Fruit fly (Drosophila melanogaster) whole organism, embryonic: ENCODE results near the gene CG43135.

ENCODE experiments used
- Atf6 ChIP-seq: fragments of 200-800 bp; sonication (Bioruptor generic); IDR thresholded peaks from 2 replicates; pipeline ENCODE4 v1.3.6; 2022; ENCODE audit warnings: missing biosample characterization, missing genetic modification characterization
- Bdp1 ChIP-seq: fragments of 200-800 bp; sonication (Bioruptor generic); optimal IDR thresholded peaks from 3 replicates; lab custom pipeline; 2016; ENCODE audit warnings: missing biosample characterization, missing genetic modification characterization
- Blimp-1 ChIP-seq: fragments of 200-800 bp; sonication (Bioruptor generic); optimal IDR thresholded peaks from 3 replicates; lab custom pipeline; 2018; ENCODE audit warnings: missing biosample characterization, missing genetic modification characterization, mild to moderate bottlenecking, moderate library complexity, missing genetic modification reagents
- C15 ChIP-seq: fragments of 200-800 bp; sonication (Bioruptor generic); IDR thresholded peaks from 3 replicates; pipeline ENCODE4 v1.3.6; 2022; ENCODE audit warnings: missing biosample characterization, missing genetic modification characterization
- CG10366 ChIP-seq: fragments of 200-800 bp; sonication (Bioruptor generic); IDR thresholded peaks from 2 replicates; pipeline ENCODE4 v1.3.6; 2022; ENCODE audit warnings: missing biosample characterization, missing genetic modification characterization
- CG10462 ChIP-seq: fragments of 200-800 bp; sonication (Bioruptor generic); optimal IDR thresholded peaks from 2 replicates; lab custom pipeline; 2016; ENCODE audit warnings: missing biosample characterization, missing genetic modification characterization
- CG11695 ChIP-seq: fragments of 200-800 bp; sonication (Bioruptor generic); IDR thresholded peaks from 3 replicates; pipeline ENCODE4 v1.3.6; 2022; ENCODE audit warnings: missing biosample characterization, missing genetic modification characterization
- CG13123 ChIP-seq: fragments of 200-800 bp; sonication (Bioruptor generic); optimal IDR thresholded peaks from 2 replicates; lab custom pipeline; 2016; ENCODE audit warnings: missing biosample characterization, missing genetic modification characterization
- CG15696 ChIP-seq: fragments of 200-800 bp; sonication (Bioruptor generic); optimal IDR thresholded peaks from 2 replicates; lab custom pipeline; 2019; ENCODE audit warnings: missing biosample characterization, mild to moderate bottlenecking, missing genetic modification characterization, moderate library complexity
- CG17802 ChIP-seq: fragments of 200-800 bp; sonication (Bioruptor generic); optimal IDR thresholded peaks from 2 replicates; lab custom pipeline; 2018; ENCODE audit warnings: missing biosample characterization, mild to moderate bottlenecking, missing genetic modification characterization, moderate library complexity
- CG18262 ChIP-seq: fragments of 200-800 bp; optimal IDR thresholded peaks from 3 replicates; lab custom pipeline; 2019; ENCODE audit warnings: missing biosample characterization, mild to moderate bottlenecking, missing genetic modification characterization, moderate library complexity
- CG2199 ChIP-seq: fragments of 200-800 bp; sonication (Bioruptor generic); IDR thresholded peaks from 3 replicates; pipeline ENCODE4 v1.3.6; 2022; ENCODE audit warnings: missing biosample characterization, missing genetic modification characterization
- CG32532 ChIP-seq: fragments of 200-800 bp; sonication (Bioruptor generic); IDR thresholded peaks from 2 replicates; pipeline ENCODE4 v1.3.6; 2022; ENCODE audit warnings: missing biosample characterization, missing genetic modification characterization
- CG43689 ChIP-seq: fragments of 200-800 bp; sonication (Bioruptor generic); IDR thresholded peaks from 2 replicates; pipeline ENCODE4 v1.3.6; 2022; ENCODE audit warnings: missing biosample characterization, missing genetic modification characterization
- CG4404 ChIP-seq: fragments of 200-800 bp; sonication (Bioruptor generic); IDR thresholded peaks from 2 replicates; pipeline ENCODE4 v1.3.6; 2022; ENCODE audit warnings: missing biosample characterization, missing genetic modification characterization
- CG4424 ChIP-seq: fragments of 200-800 bp; sonication (Bioruptor generic); optimal IDR thresholded peaks from 3 replicates; lab custom pipeline; 2016; ENCODE audit warnings: missing biosample characterization, missing genetic modification characterization
- CG9797 ChIP-seq: fragments of 200-800 bp; sonication (Bioruptor generic); optimal IDR thresholded peaks from 3 replicates; lab custom pipeline; 2018; ENCODE audit warnings: missing biosample characterization, mild to moderate bottlenecking, missing genetic modification characterization
- Dek ChIP-seq: fragments of 200-800 bp; sonication (Bioruptor generic); optimal IDR thresholded peaks from 3 replicates; lab custom pipeline; 2019; ENCODE audit warnings: missing biosample characterization, mild to moderate bottlenecking, missing genetic modification characterization, moderate library complexity
- Dp ChIP-seq: fragments of 200-800 bp; sonication (Bioruptor generic); optimal IDR thresholded peaks from 2 replicates; lab custom pipeline; 2018; ENCODE audit warnings: missing biosample characterization, mild to moderate bottlenecking, missing genetic modification characterization, moderate library complexity
- Drgx ChIP-seq: fragments of 200-800 bp; sonication (Bioruptor generic); IDR thresholded peaks from 2 replicates; pipeline ENCODE4 v1.3.6; 2022; ENCODE audit warnings: missing biosample characterization, missing genetic modification characterization
- Gug ChIP-seq: fragments of 200-800 bp; sonication (Bioruptor generic); IDR thresholded peaks from 4 replicates; pipeline ENCODE4 v1.3.6; 2022; ENCODE audit warnings: missing biosample characterization, missing genetic modification characterization
- HLH4C ChIP-seq: fragments of 200-800 bp; sonication (Bioruptor generic); IDR thresholded peaks from 3 replicates; pipeline ENCODE4 v1.3.6; 2022; ENCODE audit warnings: missing biosample characterization, missing genetic modification characterization; ENCODE audit not compliant: partially characterized antibody
- HmgD ChIP-seq: fragments of 200-800 bp; sonication (Bioruptor generic); optimal IDR thresholded peaks from 3 replicates; lab custom pipeline; 2016; ENCODE audit warnings: missing biosample characterization, missing genetic modification characterization
- Hr39 ChIP-seq: fragments of >200 bp; optimal IDR thresholded peaks from 2 replicates; lab custom pipeline; 2017
- Hr78 ChIP-seq, 2 experiments: fragments of 200-800 bp in 1 of 2; fragments of >200 bp in 1 of 2; sonication (Bioruptor generic) in 1 of 2; optimal IDR thresholded peaks; 2 replicates each; lab custom pipeline; 2017 to 2019; ENCODE audit warnings: missing biosample characterization in 2 of 2, missing genetic modification characterization in 2 of 2, mild to moderate bottlenecking in 1 of 2, moderate library complexity in 1 of 2
- Mad ChIP-seq: fragments of 200-800 bp; sonication (Bioruptor generic); optimal IDR thresholded peaks from 2 replicates; lab custom pipeline; 2016; ENCODE audit warnings: missing biosample characterization, missing genetic modification characterization
- NC2β ChIP-seq: fragments of 200-800 bp; sonication (Bioruptor generic); optimal IDR thresholded peaks from 2 replicates; lab custom pipeline; 2016; ENCODE audit warnings: missing biosample characterization, missing genetic modification characterization
- Nf-YA ChIP-seq: fragments of 200-800 bp; sonication (Bioruptor generic); IDR thresholded peaks from 2 replicates; pipeline ENCODE4 v1.3.6; 2022; ENCODE audit warnings: missing biosample characterization, missing genetic modification characterization
- Pdp1 ChIP-seq, 2 experiments: fragments of 200-800 bp; sonication (Bioruptor generic); optimal IDR thresholded peaks; 3 replicates each; lab custom pipeline; 2016; ENCODE audit warnings: missing biosample characterization in 2 of 2, missing genetic modification characterization in 2 of 2, mild to moderate bottlenecking in 1 of 2, moderate library complexity in 1 of 2
- Rfx ChIP-seq: fragments of 200-800 bp; sonication (Bioruptor generic); IDR thresholded peaks from 2 replicates; pipeline ENCODE4 v1.3.6; 2022; ENCODE audit warnings: missing biosample characterization, missing genetic modification characterization
- Side ChIP-seq: fragments of 200-800 bp; sonication (Bioruptor generic); optimal IDR thresholded peaks from 2 replicates; lab custom pipeline; 2016; ENCODE audit warnings: missing biosample characterization, missing genetic modification characterization
- ara ChIP-seq: fragments of 200-800 bp; sonication (Bioruptor generic); IDR thresholded peaks from 2 replicates; pipeline ENCODE4 v1.3.6; 2022; ENCODE audit warnings: missing biosample characterization, missing genetic modification characterization
- ase ChIP-seq: fragments of 200-800 bp; sonication (Bioruptor generic); IDR thresholded peaks from 3 replicates; pipeline ENCODE4 v1.3.6; 2022; ENCODE audit warnings: missing biosample characterization, missing genetic modification characterization
- bigmax ChIP-seq: fragments of 200-800 bp; sonication (Bioruptor generic); optimal IDR thresholded peaks from 2 replicates; lab custom pipeline; 2018; ENCODE audit warnings: missing biosample characterization, mild to moderate bottlenecking, missing genetic modification characterization
- cg ChIP-seq: fragments of 200-800 bp; sonication (Bioruptor generic); optimal IDR thresholded peaks from 3 replicates; lab custom pipeline; 2019; ENCODE audit warnings: missing biosample characterization, mild to moderate bottlenecking, missing genetic modification characterization, moderate library complexity
- ems ChIP-seq: fragments of 200-800 bp; sonication (Bioruptor generic); optimal IDR thresholded peaks from 3 replicates; lab custom pipeline; 2016; ENCODE audit warnings: missing biosample characterization, missing genetic modification characterization
- exex ChIP-seq: fragments of 200-800 bp; sonication (Bioruptor generic); optimal IDR thresholded peaks from 4 replicates; lab custom pipeline; 2018; ENCODE audit warnings: missing biosample characterization, mild to moderate bottlenecking, missing genetic modification characterization, moderate library complexity
- gfzf ChIP-seq: fragments of 200-800 bp; sonication (Bioruptor generic); optimal IDR thresholded peaks from 2 replicates; lab custom pipeline; 2016; ENCODE audit warnings: missing biosample characterization, mild to moderate bottlenecking, missing genetic modification characterization, moderate library complexity
- gt ChIP-seq: fragments of 200-800 bp; sonication (Bioruptor generic); IDR thresholded peaks from 2 replicates; pipeline ENCODE4 v1.3.6; 2022; ENCODE audit warnings: missing biosample characterization, missing genetic modification characterization
- maf-S ChIP-seq: fragments of 200-800 bp; sonication (Bioruptor generic); optimal IDR thresholded peaks from 2 replicates; lab custom pipeline; 2016; ENCODE audit warnings: missing biosample characterization, missing genetic modification characterization
- psq ChIP-seq: fragments of 200-800 bp; sonication (Bioruptor generic); optimal IDR thresholded peaks from 2 replicates; lab custom pipeline; 2017; ENCODE audit warnings: missing biosample characterization, missing genetic modification characterization
- pum ChIP-seq: fragments of 200-800 bp; sonication (Bioruptor generic); optimal IDR thresholded peaks from 2 replicates; lab custom pipeline; 2016; ENCODE audit warnings: missing biosample characterization, missing genetic modification characterization
- shn ChIP-seq: fragments of 200-800 bp; sonication (Bioruptor generic); optimal IDR thresholded peaks from 3 replicates; lab custom pipeline; 2016; ENCODE audit warnings: missing biosample characterization, missing genetic modification characterization
- stc ChIP-seq: fragments of 200-800 bp; sonication (Bioruptor generic); IDR thresholded peaks from 2 replicates; pipeline ENCODE4 v1.3.6; 2022; ENCODE audit warnings: missing biosample characterization, missing genetic modification characterization
- stwl ChIP-seq: fragments of 200-800 bp; sonication (Bioruptor generic); optimal IDR thresholded peaks from 3 replicates; lab custom pipeline; 2018; ENCODE audit warnings: missing biosample characterization, mild to moderate bottlenecking, missing genetic modification characterization, moderate library complexity
- tll ChIP-seq, 2 experiments: fragments of 200-800 bp in 1 of 2; fragments of >200 bp in 1 of 2; sonication (Bioruptor generic) in 1 of 2; optimal IDR thresholded peaks; 2 replicates each; lab custom pipeline; 2017 to 2019; ENCODE audit warnings: missing biosample characterization in 2 of 2, missing genetic modification characterization in 2 of 2, mild to moderate bottlenecking in 1 of 2, moderate library complexity in 1 of 2
- vnd ChIP-seq: fragments of 200-800 bp; sonication (Bioruptor generic); IDR thresholded peaks from 3 replicates; pipeline ENCODE4 v1.3.6; 2022; ENCODE audit warnings: missing biosample characterization, missing genetic modification characterization; ENCODE audit not compliant: partially characterized antibody
- yki ChIP-seq: fragments of >200 bp; optimal IDR thresholded peaks from 3 replicates; lab custom pipeline; 2018
- zf30C ChIP-seq: fragments of 200-800 bp; sonication (Bioruptor generic); optimal IDR thresholded peaks from 3 replicates; lab custom pipeline; 2018; ENCODE audit warnings: missing biosample characterization, mild to moderate bottlenecking, missing genetic modification characterization
- zfh1 ChIP-seq: fragments of 200-800 bp; sonication (Bioruptor generic); IDR thresholded peaks from 3 replicates; pipeline ENCODE4 v1.3.6; 2022; ENCODE audit warnings: missing biosample characterization, missing genetic modification characterization

Gene CG43135

dm6 chrX:4205346-4206178 lies 42.6 kb upstream of the CG43135 start, which contains the start of gene Fas2 (continued):
- TF ChIP-seq exex (tag; lab: Kevin White, UChicago) (no peak), gfzf (GFP tag; lab: Kevin White, UChicago) (peak; percentile 6), Drgx (GFP tag; lab: Robert Waterston, UW) (peak; percentile 58; the same call in 1 of the 2 replicates), CG18262 (tag; lab: Kevin White, UChicago) (no peak), CG4404 (GFP tag; lab: Robert Waterston, UW) (no peak), CG13123 (no peak), ems (peak; percentile 37), Dek (tag; lab: Kevin White, UChicago) (peak; percentile 16), CG2199 (GFP tag; lab: Robert Waterston, UW) (peak; percentile 75), C15 (GFP tag; lab: Robert Waterston, UW) (no peak), NC2β (GFP tag; lab: Kevin White, UChicago) (no peak), HLH4C (GFP tag; lab: Robert Waterston, UW) (peak; percentile 43; the same call in 1 of the 3 replicates), CG11695 (GFP tag; lab: Robert Waterston, UW) (peak; percentile 56; the same call in 1 of the 3 replicates), stwl (peak; percentile 72), Mad (GFP tag; lab: Kevin White, UChicago) (peak; percentile 25), ase (GFP tag; lab: Robert Waterston, UW) (peak; percentile 27; the same call in 1 of the 3 replicates), Blimp-1 (GFP tag; lab: Kevin White, UChicago) (no peak), bigmax (GFP tag; lab: Kevin White, UChicago) (peak; percentile 21), gt (GFP tag; lab: Robert Waterston, UW) (no peak), tll (GFP tag; optimal IDR thresholded peaks at IDR 0.05; lab: Kevin White, UChicago) (no peak), CG43689 (GFP tag; lab: Robert Waterston, UW) (no peak; the same call in 1 of the 2 replicates), CG9797 (GFP tag; lab: Kevin White, UChicago) (no peak), Side (GFP tag; lab: Kevin White, UChicago) (peak; percentile 52), psq (GFP tag; lab: Kevin White, UChicago) (no peak), zf30C (GFP tag; lab: Kevin White, UChicago) (no peak), shn (GFP tag; lab: Kevin White, UChicago) (no peak), ara (GFP tag; lab: Robert Waterston, UW) (no peak), Bdp1 (GFP tag; lab: Kevin White, UChicago) (peak; percentile 17), CG32532 (GFP tag; lab: Robert Waterston, UW) (peak; percentile 58; the same call in 1 of the 2 replicates), zfh1 (GFP tag; lab: Robert Waterston, UW) (peak; percentile 64), pum (GFP tag; lab: Kevin White, UChicago) (no peak), Hr78 (GFP tag; optimal IDR thresholded peaks at IDR 0.05; lab: Kevin White, UChicago) (peak in 1 of 2 experiments; percentile 5), maf-S (GFP tag; lab: Kevin White, UChicago) (no peak), Rfx (peak; percentile 77), CG17802 (tag; lab: Kevin White, UChicago) (no peak), Pdp1 (GFP tag; optimal IDR thresholded peaks at IDR 0.05; lab: Kevin White, UChicago) (peak in 1 of 2 experiments; percentile 45), CG4424 (no peak), yki (lab: Kevin White, UChicago) (no peak), cg (GFP tag; lab: Kevin White, UChicago) (peak; percentile 63), Atf6 (peak; percentile 52), CG15696 (tag; lab: Kevin White, UChicago) (no peak), Dp (GFP tag; lab: Kevin White, UChicago) (no peak), Gug (no peak), vnd (GFP tag; lab: Robert Waterston, UW) (no peak), Nf-YA (GFP tag; lab: Robert Waterston, UW) (no peak), stc (GFP tag; lab: Robert Waterston, UW) (peak; percentile 50; the same call in 1 of the 2 replicates), CG10462 (GFP tag; lab: Kevin White, UChicago) (no peak), Hr39 (lab: Kevin White, UChicago) (no peak), CG10366 (peak; percentile 27; the same call in 1 of the 2 replicates), HmgD (no peak)
